Worm (Caenorhabditis elegans) whole organism, young adult: Measurements from ENCODE around the gene ckr-2.

Source experiments
- aptf-3 ChIP-seq: fragments of 200-800 bp; sonication (Bioruptor generic); IDR thresholded peaks from 2 replicates; pipeline ENCODE4 v1.3.6; 2022; ENCODE audit warnings: missing genetic modification characterization, missing compliant biosample characterization
- attf-5 ChIP-seq: fragments of 200-800 bp; sonication (Bioruptor generic); optimal IDR thresholded peaks from 2 replicates; lab custom pipeline; 2018; ENCODE audit warnings: mild to moderate bottlenecking, missing genetic modification characterization, missing compliant biosample characterization
- nhr-120 ChIP-seq: fragments of 200-800 bp; sonication (Bioruptor generic); IDR thresholded peaks from 2 replicates; pipeline ENCODE4 v1.3.6; 2022; ENCODE audit warnings: missing genetic modification characterization, missing compliant biosample characterization
- snpc-1.3 ChIP-seq: sonication (generic microtip); optimal IDR thresholded peaks from 2 replicates; lab custom pipeline; 2017; ENCODE audit warnings: missing genetic modification characterization, mild to moderate bottlenecking, missing compliant biosample characterization, antibody characterized with exemption, moderate library complexity, missing genotype, missing genetic modification reagents; ENCODE audit not compliant: insufficient read depth
- unc-62 ChIP-seq: fragments of 150-350 bp; optimal IDR thresholded peaks from 2 replicates; lab custom pipeline; 2014; ENCODE audit warnings: missing biosample characterization, missing genetic modification reagents, missing genetic modification characterization
- ztf-22 ChIP-seq: fragments of 200-800 bp; sonication (Bioruptor generic); optimal IDR thresholded peaks from 2 replicates; lab custom pipeline; 2018; ENCODE audit warnings: mild to moderate bottlenecking, missing genetic modification characterization, moderate library complexity, missing compliant biosample characterization

- TF ChIP-seq attf-5 (GFP tag; lab: Kevin White, UChicago) (no peak), ztf-22 (no peak), nhr-120 (no peak), snpc-1.3 (tag; lab: Kevin White, UChicago) (no peak), unc-62 (GFP tag; lab: Kevin White, UChicago) (no peak), aptf-3 (no peak)
Observed at ce11 chrIII:2008334-2008733, 13.1 kb downstream of the ckr-2 start.
